Worm (Caenorhabditis elegans): Measurements from ENCODE around the gene F54F2.7.

ce11 chrIII:8831059-8831750 lies 24.1 kb upstream of the F54F2.7 start, which contains the start of gene F44E2.10:
- TF ChIP-seq ZK185.1 (tag; optimal IDR thresholded peaks at IDR 0.05; ENCODE audit: poor library complexity, severe bottlenecking) (no peak), him-1 (tag; optimal IDR thresholded peaks at IDR 0.05) (no peak), unc-62 (GFP tag; optimal IDR thresholded peaks at IDR 0.05) (no peak), tlf-1 (GFP tag; optimal IDR thresholded peaks at IDR 0.05) (no peak), nhr-179 (tag; optimal IDR thresholded peaks at IDR 0.05) (no peak), snpc-4 (GFP tag; optimal IDR thresholded peaks at IDR 0.05) (no peak), snpc-4 (tag; optimal IDR thresholded peaks at IDR 0.05) (no peak), die-1 (tag; optimal IDR thresholded peaks at IDR 0.05) (no peak), Y53G8AR.9 (GFP tag; conservative IDR thresholded peaks at IDR 0.05) (no peak), K12H6.12 (tag; optimal IDR thresholded peaks at IDR 0.05) (no peak), lin-35 (GFP tag; optimal IDR thresholded peaks at IDR 0.05) (no peak), C17E4.6 (GFP tag; IDR thresholded peaks at IDR 0.05) (no peak)
